Worm (Caenorhabditis elegans) whole organism, L1 larva: ENCODE data around the gene Y48G9A.7.
A peak's percentile ranks its signal among the peaks of the same experiment; 100 is the strongest.
"Not testable (repeated sequence)": the region's sequence is repeated elsewhere in the genome, so short reads cannot be mapped to it uniquely, and the experiment has no call there.

ENCODE experiments used
- C16A3.4 ChIP-seq: fragments of 150-350 bp; optimal IDR thresholded peaks from 2 replicates; lab custom pipeline; 2014; ENCODE audit warnings: missing biosample characterization, missing genetic modification characterization
- Y116A8C.19 ChIP-seq: sonication (generic microtip); optimal IDR thresholded peaks from 2 replicates; lab custom pipeline; 2016; ENCODE audit warnings: missing compliant biosample characterization, missing genetic modification characterization, borderline replicate concordance
- alr-1 ChIP-seq: fragments of 200-800 bp; sonication (Bioruptor generic); optimal IDR thresholded peaks from 2 replicates; lab custom pipeline; 2018; ENCODE audit warnings: borderline replicate concordance, mild to moderate bottlenecking, missing genetic modification characterization, missing compliant biosample characterization
- blmp-1 ChIP-seq: fragments of 150-350 bp; optimal IDR thresholded peaks from 2 replicates; lab custom pipeline; 2014; ENCODE audit warnings: missing biosample characterization, missing genetic modification characterization
- ceh-82 ChIP-seq, 3 experiments: fragments of 150-350 bp in 1 of 3; sonication (generic microtip) in 2 of 3; optimal IDR thresholded peaks; 2 replicates each; lab custom pipeline; 2014 to 2017; ENCODE audit warnings: missing biosample characterization in 3 of 3, missing genetic modification characterization in 3 of 3
- ceh-88 ChIP-seq: fragments of 200-800 bp; sonication (Bioruptor generic); IDR thresholded peaks from 2 replicates; pipeline ENCODE4 v1.3.6; 2022; ENCODE audit warnings: missing genetic modification characterization, missing compliant biosample characterization
- ces-1 ChIP-seq: fragments of 150-350 bp; optimal IDR thresholded peaks from 2 replicates; lab custom pipeline; 2014; ENCODE audit warnings: missing biosample characterization, missing genetic modification reagents, missing genetic modification characterization
- dsc-1 ChIP-seq: sonication (generic microtip); optimal IDR thresholded peaks from 2 replicates; lab custom pipeline; 2016; ENCODE audit warnings: mild to moderate bottlenecking, missing genetic modification characterization, missing compliant biosample characterization
- efl-1 ChIP-seq, 4 experiments: fragments of 150-350 bp; optimal IDR thresholded peaks in 3 of 4; peaks in 1 of 4; 1 replicate in 1 of 4; 2 replicates in 3 of 4; lab custom pipeline; 2014; ENCODE audit warnings: missing biosample characterization in 2 of 4, missing genetic modification characterization in 2 of 4, missing genetic modification reagents in 2 of 4
- elt-3 ChIP-seq, 6 experiments: fragments of 150-350 bp in 1 of 6; sonication (generic microtip); optimal IDR thresholded peaks; 2 replicates each; lab custom pipeline; 2017 to 2018; ENCODE audit warnings: missing biosample characterization in 6 of 6, missing genetic modification characterization in 6 of 6, inconsistent platforms in 1 of 6
- fkh-10 ChIP-seq: sonication (generic microtip); optimal IDR thresholded peaks from 2 replicates; lab custom pipeline; 2017; ENCODE audit warnings: missing biosample characterization, missing genetic modification reagents, missing genetic modification characterization
- fkh-8 ChIP-seq: sonication (generic microtip); optimal IDR thresholded peaks from 2 replicates; lab custom pipeline; 2016; ENCODE audit warnings: mild to moderate bottlenecking, missing genetic modification characterization, missing compliant biosample characterization
- fos-1 ChIP-seq: fragments of 150-350 bp; optimal IDR thresholded peaks from 2 replicates; lab custom pipeline; 2014; ENCODE audit warnings: missing biosample characterization, missing genetic modification characterization
- hlh-4 ChIP-seq: sonication (generic microtip); optimal IDR thresholded peaks from 2 replicates; lab custom pipeline; 2016; ENCODE audit warnings: mild to moderate bottlenecking, missing genetic modification characterization, missing compliant biosample characterization
- isw-1 ChIP-seq: fragments of 200-800 bp; sonication (Bioruptor generic); IDR thresholded peaks from 2 replicates; pipeline ENCODE4 v1.3.6; 2022; ENCODE audit warnings: missing genetic modification characterization, missing compliant biosample characterization
- lin-13 ChIP-seq: fragments of 150-350 bp; optimal IDR thresholded peaks from 2 replicates; lab custom pipeline; 2014; ENCODE audit warnings: missing biosample characterization, missing genetic modification reagents, missing genetic modification characterization
- lin-15B ChIP-seq: fragments of 150-350 bp; sonication (generic microtip); optimal IDR thresholded peaks from 3 replicates; lab custom pipeline; 2014; ENCODE audit warnings: missing biosample characterization, missing genetic modification characterization
- lin-39 ChIP-seq: fragments of 150-350 bp; optimal IDR thresholded peaks from 2 replicates; lab custom pipeline; 2014; ENCODE audit warnings: missing biosample characterization, missing genetic modification reagents, missing genetic modification characterization
- lsy-2 ChIP-seq, 2 experiments: fragments of 150-350 bp; optimal IDR thresholded peaks; 2 replicates each; lab custom pipeline; 2014; ENCODE audit warnings: missing biosample characterization in 2 of 2, missing genetic modification characterization in 2 of 2
- nhr-19 ChIP-seq: fragments of 200-800 bp; sonication (Bioruptor generic); conservative IDR thresholded peaks from 2 replicates; pipeline ENCODE4 v1.3.6; 2022; ENCODE audit warnings: missing genetic modification characterization, missing compliant biosample characterization
- nhr-237 ChIP-seq: fragments of 150-350 bp; optimal IDR thresholded peaks from 2 replicates; lab custom pipeline; 2014; ENCODE audit warnings: missing biosample characterization, missing genetic modification characterization
- nhr-28 ChIP-seq: fragments of 150-350 bp; optimal IDR thresholded peaks from 2 replicates; lab custom pipeline; 2014; ENCODE audit warnings: missing biosample characterization, missing genetic modification characterization
- nhr-71 ChIP-seq: sonication (generic microtip); optimal IDR thresholded peaks from 2 replicates; lab custom pipeline; 2016; ENCODE audit warnings: mild to moderate bottlenecking, missing genetic modification characterization, moderate library complexity, missing compliant biosample characterization
- nhr-77 ChIP-seq: fragments of 150-350 bp; optimal IDR thresholded peaks from 2 replicates; lab custom pipeline; 2014; ENCODE audit warnings: missing biosample characterization, missing genetic modification characterization
- nhr-85 ChIP-seq: sonication (generic microtip); peaks from one replicate; lab custom pipeline; 2016; ENCODE audit warnings: missing genetic modification characterization, inconsistent platforms, missing compliant biosample characterization
- nhr-90 ChIP-seq: sonication (generic microtip); optimal IDR thresholded peaks from 2 replicates; lab custom pipeline; 2016; ENCODE audit warnings: mild to moderate bottlenecking, missing genetic modification characterization, missing compliant biosample characterization; ENCODE audit not compliant: poor library complexity
- rnt-1 ChIP-seq: sonication (generic microtip); optimal IDR thresholded peaks from 2 replicates; lab custom pipeline; 2016; ENCODE audit warnings: mild to moderate bottlenecking, missing genetic modification characterization, moderate library complexity, missing compliant biosample characterization
- skn-1 ChIP-seq: fragments of 150-350 bp; optimal IDR thresholded peaks from 2 replicates; lab custom pipeline; 2014; ENCODE audit warnings: missing biosample characterization, missing genetic modification characterization
- snu-23 ChIP-seq: sonication (generic microtip); optimal IDR thresholded peaks from 2 replicates; lab custom pipeline; 2016; ENCODE audit warnings: missing genetic modification characterization, missing compliant biosample characterization
- sox-4 ChIP-seq: sonication (generic microtip); optimal IDR thresholded peaks from 2 replicates; lab custom pipeline; 2016; ENCODE audit warnings: missing genetic modification characterization, missing compliant biosample characterization
- sup-37 ChIP-seq: fragments of 200-800 bp; sonication (Bioruptor generic); optimal IDR thresholded peaks from 2 replicates; lab custom pipeline; 2018; ENCODE audit warnings: mild to moderate bottlenecking, missing genetic modification characterization, missing compliant biosample characterization
- swsn-7 ChIP-seq: sonication (generic microtip); optimal IDR thresholded peaks from 2 replicates; lab custom pipeline; 2016; ENCODE audit warnings: missing genetic modification characterization, missing compliant biosample characterization
- tlp-1 ChIP-seq: fragments of 150-350 bp; optimal IDR thresholded peaks from 2 replicates; lab custom pipeline; 2014; ENCODE audit warnings: missing biosample characterization, missing genetic modification characterization
- unc-86 ChIP-seq: sonication (generic microtip); optimal IDR thresholded peaks from 2 replicates; lab custom pipeline; 2016; ENCODE audit warnings: missing genetic modification characterization, missing compliant biosample characterization
- zag-1 ChIP-seq: fragments of 150-350 bp; optimal IDR thresholded peaks from 2 replicates; lab custom pipeline; 2014; ENCODE audit warnings: missing biosample characterization, missing genetic modification characterization
- zip-4 ChIP-seq: fragments of 200-800 bp; sonication (Bioruptor generic); optimal IDR thresholded peaks from 2 replicates; lab custom pipeline; 2018; ENCODE audit warnings: mild to moderate bottlenecking, missing genetic modification characterization, moderate library complexity, missing compliant biosample characterization
- ztf-11 ChIP-seq, 2 experiments: sonication (generic microtip); optimal IDR thresholded peaks; 2 replicates each; lab custom pipeline; 2016 to 2017; ENCODE audit warnings: missing genetic modification characterization in 2 of 2, missing biosample characterization in 1 of 2, missing compliant biosample characterization in 1 of 2
- ztf-4 ChIP-seq: fragments of 150-350 bp; optimal IDR thresholded peaks from 2 replicates; lab custom pipeline; 2014; ENCODE audit warnings: missing biosample characterization, missing genetic modification characterization

The Y48G9A.7 gene

DNA sequence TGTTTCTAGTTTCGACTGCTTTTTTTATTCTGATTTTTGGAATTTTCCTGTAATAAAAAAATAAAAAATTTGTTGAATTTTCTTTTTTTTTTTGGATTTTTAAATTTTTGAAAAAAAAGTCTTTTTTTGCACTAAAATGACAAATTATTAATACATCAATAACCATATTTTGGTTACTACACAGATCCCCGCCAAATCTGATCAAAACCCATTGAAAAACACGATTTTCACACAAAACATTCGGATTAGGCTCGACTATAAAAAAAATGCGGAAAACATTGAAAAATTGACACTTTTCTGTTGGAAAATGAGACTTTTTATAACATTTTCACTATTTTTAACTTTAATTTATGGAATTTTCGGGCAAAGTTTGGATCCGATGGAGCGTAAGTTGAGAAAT, at the start of gene Y48G9A.7:
Gene Y48G9A.7 (plus strand): TSS at position 301 of the 400 bp plus-strand sequence.
- TF ChIP-seq elt-3 (tag; optimal IDR thresholded peaks at IDR 0.05; lab: Kevin White, UChicago), result no peak
- TF ChIP-seq lin-39, result no peak
- no peak for TF ChIP-seq nhr-19 (GFP tag; lab: Robert Waterston, UW)
- TF ChIP-seq tlp-1 (tag; lab: Kevin White, UChicago), result no peak
- TF ChIP-seq sup-37 (GFP tag; lab: Kevin White, UChicago), result no peak
- TF ChIP-seq swsn-7, result no peak
- no peak for TF ChIP-seq blmp-1
- no peak for TF ChIP-seq nhr-90 (tag; lab: Kevin White, UChicago)
- TF ChIP-seq sox-4 (tag; lab: Kevin White, UChicago), result no peak
- no peak for TF ChIP-seq dsc-1 (tag; lab: Kevin White, UChicago)
- TF ChIP-seq ces-1 (GFP tag; lab: Kevin White, UChicago), result no peak
- TF ChIP-seq alr-1 (tag; lab: Kevin White, UChicago), result no peak
- no peak for TF ChIP-seq ceh-82 (tag; optimal IDR thresholded peaks at IDR 0.05; lab: Kevin White, UChicago)
- TF ChIP-seq lin-13 (GFP tag; lab: Kevin White, UChicago), result no peak
- no peak for TF ChIP-seq lsy-2 (tag; optimal IDR thresholded peaks at IDR 0.05; lab: Kevin White, UChicago)
- no peak for TF ChIP-seq snu-23 (GFP tag; lab: Kevin White, UChicago)
- TF ChIP-seq Y116A8C.19 (tag; lab: Kevin White, UChicago), result no peak

DNA sequence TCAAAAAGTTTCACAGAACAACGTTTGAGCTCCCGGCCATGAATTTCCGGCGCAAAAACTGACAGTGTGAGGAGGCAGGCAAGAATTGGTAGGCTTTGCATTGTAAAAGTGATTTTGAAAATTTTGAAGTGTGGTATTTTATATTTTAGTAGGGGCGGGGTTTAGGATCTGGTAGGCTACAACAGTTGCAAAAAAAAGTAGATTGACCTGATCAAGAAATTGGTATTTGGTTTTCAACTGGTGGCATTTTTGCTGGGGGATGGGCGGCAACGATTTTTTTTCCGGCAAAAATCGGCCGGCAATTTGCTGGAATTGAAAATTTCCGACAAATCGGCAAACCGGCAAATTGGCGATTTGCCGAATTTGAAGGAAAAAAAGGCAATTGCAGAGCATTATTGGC, 49.5 kb upstream of the Y48G9A.7 start, which contains the start of gene ins-16:
Gene ins-16 (minus strand): TSS at position 101 of the 400 bp plus-strand sequence.
- TF ChIP-seq nhr-237, result no peak
- no peak for TF ChIP-seq nhr-28 (tag; lab: Kevin White, UChicago)
- no peak for TF ChIP-seq zip-4 (GFP tag; lab: Kevin White, UChicago)
- no peak for TF ChIP-seq lin-15B (tag; lab: Kevin White, UChicago)
- no peak for TF ChIP-seq dsc-1 (tag; lab: Kevin White, UChicago)
- no peak for TF ChIP-seq fkh-8
- no peak for TF ChIP-seq unc-86 (tag; lab: Kevin White, UChicago)
- TF ChIP-seq rnt-1 (tag; lab: Kevin White, UChicago), result no peak

DNA sequence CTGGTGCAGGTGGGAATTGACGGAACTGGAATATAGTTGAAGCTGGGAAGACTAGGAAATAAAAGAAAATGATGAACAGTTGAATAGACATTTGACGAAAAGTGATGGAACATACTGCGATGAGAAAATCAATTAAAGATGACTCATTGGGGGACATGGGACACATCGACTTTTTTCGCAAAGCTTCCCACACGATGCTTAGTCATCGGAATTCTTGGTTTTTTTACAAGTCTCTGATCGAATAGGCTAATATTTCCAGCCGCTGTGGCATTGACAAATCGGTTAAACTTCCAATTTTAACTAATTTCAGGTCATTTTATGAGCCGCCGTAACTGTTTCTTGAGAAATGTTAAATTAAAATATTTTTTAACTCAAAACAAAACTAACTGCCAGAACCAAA, 42.1 kb upstream of the Y48G9A.7 start, which contains the start of gene Y39A3A.3:
Gene Y39A3A.3 (minus strand): TSS at position 101 of the 400 bp plus-strand sequence.
- no peak for TF ChIP-seq Y116A8C.19 (tag; lab: Kevin White, UChicago)
- TF ChIP-seq unc-86 (tag; lab: Kevin White, UChicago), result no peak
- no peak for TF ChIP-seq zip-4 (GFP tag; lab: Kevin White, UChicago)
- peak; percentile 48 for TF ChIP-seq nhr-85 (tag; lab: Kevin White, UChicago)

DNA sequence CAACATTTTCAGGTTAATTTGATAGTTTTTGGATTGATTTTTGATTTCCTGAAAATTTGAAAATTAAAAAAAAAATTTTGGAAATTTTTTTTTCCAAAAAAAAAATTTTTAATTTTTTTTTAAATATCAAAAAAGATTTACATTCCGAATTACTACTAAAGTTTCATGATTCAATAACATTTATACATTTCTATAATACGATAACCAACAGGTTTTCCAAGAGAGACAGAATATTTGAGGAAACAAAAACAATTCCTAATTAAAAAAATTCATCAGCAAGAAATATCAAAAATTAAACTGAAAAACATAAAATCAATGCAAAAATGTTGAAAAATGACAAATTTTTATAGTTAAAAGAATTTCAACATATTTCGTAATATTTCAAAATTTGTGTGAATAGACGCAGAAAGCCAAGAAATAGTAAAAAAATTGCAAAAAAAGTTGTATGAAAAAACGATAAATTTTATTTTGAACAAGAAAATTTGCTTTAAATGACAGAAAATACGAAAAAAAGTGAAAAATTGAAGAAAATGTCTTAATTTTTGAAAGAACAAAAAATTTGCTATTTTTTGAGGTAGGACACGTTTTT, 33.7 kb upstream of the Y48G9A.7 start, which contains the start of gene Y39A3A.4:
Gene Y39A3A.4 (minus strand): TSS at position 51 of the 589 bp plus-strand sequence.
- TF ChIP-seq nhr-71, result no peak
- TF ChIP-seq zip-4 (GFP tag; lab: Kevin White, UChicago), result no peak
- TF ChIP-seq skn-1 (tag; lab: Kevin White, UChicago), result peak; percentile 44

DNA sequence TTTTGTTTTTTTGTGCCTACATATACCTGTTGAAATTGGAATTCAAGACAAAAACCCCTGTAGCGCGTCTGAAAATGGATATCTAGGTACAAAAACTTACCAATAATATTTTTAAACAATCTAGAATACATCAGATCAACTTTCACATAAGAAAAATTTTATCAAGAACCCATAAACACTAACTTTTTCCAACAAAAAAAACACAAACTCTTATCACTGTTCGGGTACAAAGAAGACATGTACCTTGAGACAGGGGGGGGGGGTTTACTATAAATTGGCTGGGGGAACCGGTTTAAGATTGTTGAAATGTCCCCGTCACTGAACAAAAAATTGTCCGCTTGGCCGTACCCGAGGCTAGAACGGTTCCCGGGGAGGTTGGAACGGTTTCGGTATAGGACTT, 27.8 kb upstream of the Y48G9A.7 start, which contains the start of gene cpt-3:
Gene cpt-3 (plus strand): TSS at position 301 of the 400 bp plus-strand sequence.
- not testable (repeated sequence) for TF ChIP-seq C16A3.4; isw-1 (GFP tag; lab: Robert Waterston, UW); efl-1 (optimal IDR thresholded peaks at IDR 0.05; lab: Kevin White, UChicago); efl-1 (GFP tag; optimal IDR thresholded peaks at IDR 0.05 in 1 of 2; lab: Kevin White, UChicago)

DNA sequence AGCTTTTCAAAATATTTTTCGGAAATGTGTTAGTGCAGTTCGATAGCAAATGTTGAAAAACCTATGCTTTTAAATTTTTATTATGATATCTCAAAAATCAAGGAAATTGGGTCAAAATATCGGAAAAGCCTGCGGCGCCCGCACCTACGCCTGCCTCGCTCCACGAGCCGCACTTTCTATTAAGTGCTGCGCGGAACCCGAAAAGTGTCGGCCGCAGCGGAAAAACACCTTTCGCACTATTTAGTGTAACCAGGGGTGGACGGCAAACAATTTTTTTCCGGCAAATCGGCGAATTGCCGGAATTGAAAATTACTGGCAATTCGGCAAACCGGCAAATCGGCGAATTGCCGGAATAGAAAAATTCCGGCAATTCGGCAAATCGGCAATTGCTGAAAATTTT, 25.5 kb upstream of the Y48G9A.7 start:
- no peak for TF ChIP-seq tlp-1 (tag; lab: Kevin White, UChicago)
- TF ChIP-seq ceh-82 (tag; optimal IDR thresholded peaks at IDR 0.05; lab: Kevin White, UChicago), result no peak
- no peak for TF ChIP-seq ztf-4 (tag; lab: Kevin White, UChicago)
- TF ChIP-seq zag-1 (tag; lab: Kevin White, UChicago), result no peak
- TF ChIP-seq nhr-19 (GFP tag; lab: Robert Waterston, UW), result no peak
- TF ChIP-seq nhr-77 (tag; lab: Kevin White, UChicago), result no peak
- TF ChIP-seq fkh-10, result no peak
- TF ChIP-seq ceh-88, result no peak
- TF ChIP-seq hlh-4 (tag; lab: Kevin White, UChicago), result no peak
- no peak for TF ChIP-seq ztf-11 (tag; optimal IDR thresholded peaks at IDR 0.05; lab: Kevin White, UChicago)
- no peak for TF ChIP-seq fos-1 (tag; lab: Kevin White, UChicago)
